Fruit fly (Drosophila melanogaster): ENCODE results near the gene CG6048.

DNA sequence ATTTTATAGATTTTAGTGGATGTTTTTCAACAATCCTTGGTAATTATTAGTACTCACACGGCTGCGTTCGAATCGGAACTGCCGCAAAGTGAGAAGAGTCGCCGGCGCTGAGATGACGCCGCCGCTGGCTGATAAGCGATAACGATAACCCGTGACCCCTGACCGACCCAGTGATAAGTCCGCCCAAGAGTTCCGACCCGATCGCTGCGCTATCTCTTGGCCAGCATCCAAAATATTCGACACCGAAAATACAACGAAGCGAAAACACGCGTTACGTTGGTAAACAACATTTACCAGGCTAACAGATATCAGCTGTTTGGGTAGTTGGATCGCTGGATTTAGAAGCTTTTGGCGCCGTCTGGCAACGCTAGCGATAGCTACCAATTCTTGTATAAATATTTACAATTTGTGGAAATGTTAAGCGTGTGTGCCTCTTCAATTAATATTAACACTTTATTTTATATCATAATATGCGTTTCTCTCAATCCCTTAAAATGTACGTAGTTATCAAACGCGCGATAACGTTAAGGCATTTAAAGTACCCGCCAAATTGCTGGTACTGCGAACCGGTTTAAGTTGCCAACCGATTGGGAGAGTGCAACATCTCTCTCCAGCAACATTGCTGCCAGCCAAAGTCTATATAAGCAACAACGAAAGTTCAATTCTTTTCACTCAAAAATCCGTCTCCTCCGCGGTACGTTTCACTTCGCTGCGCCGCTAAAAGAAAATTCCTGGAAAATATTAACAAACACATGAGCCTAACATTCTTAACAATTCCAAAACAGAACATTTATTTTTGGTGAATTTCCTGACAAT is 35.7 kb upstream of the CG6048 start, which contains the start of the genes Shmt and CG3726:
- TF ChIP-seq CG5204 (GFP tag; optimal IDR thresholded peaks at IDR 0.05) (no peak), CG33017 (tag; optimal IDR thresholded peaks at IDR 0.05) (no peak), CG14711 (tag; optimal IDR thresholded peaks at IDR 0.05) (no peak), pad (GFP tag; optimal IDR thresholded peaks at IDR 0.05) (peak; percentile 20), CG11617 (GFP tag; optimal IDR thresholded peaks at IDR 0.05) (no peak), tj (GFP tag; optimal IDR thresholded peaks at IDR 0.05) (no peak), Clk (GFP tag; optimal IDR thresholded peaks at IDR 0.05) (no peak), kay (GFP tag; ENCODE audit: borderline replicate concordance) (no peak), cic (GFP tag; optimal IDR thresholded peaks at IDR 0.05) (peak; percentile 23), ovo (GFP tag; optimal IDR thresholded peaks at IDR 0.05) (no peak), Hr96 (GFP tag; optimal IDR thresholded peaks at IDR 0.05) (no peak), CG7101 (tag; optimal IDR thresholded peaks at IDR 0.05) (peak; percentile 47), bab1 (GFP tag; optimal IDR thresholded peaks at IDR 0.05) (peak; percentile 52), Mnt (GFP tag; optimal IDR thresholded peaks at IDR 0.05) (peak; percentile 21)

Measured in whole organism, adult.